Fruit fly (Drosophila melanogaster) whole organism, adult: ENCODE measurements around the gene shd.
A peak's percentile ranks its signal among the peaks of the same experiment; 100 is the strongest.

Source experiments
- CG11617 ChIP-seq: fragments of 200-800 bp; sonication (Bioruptor generic); optimal IDR thresholded peaks from 2 replicates; lab custom pipeline; 2017; ENCODE audit warnings: mild to moderate bottlenecking, missing biosample characterization, missing genetic modification reagents, missing genetic modification characterization
- CG12768 ChIP-seq: fragments of 200-800 bp; sonication (Bioruptor generic); optimal IDR thresholded peaks from 2 replicates; lab custom pipeline; 2017; ENCODE audit warnings: missing biosample characterization, missing genetic modification characterization, mild to moderate bottlenecking, moderate library complexity, missing genetic modification reagents
- CG14711 ChIP-seq: fragments of 200-800 bp; sonication (Bioruptor generic); optimal IDR thresholded peaks from 2 replicates; lab custom pipeline; 2018; ENCODE audit warnings: missing biosample characterization, mild to moderate bottlenecking, missing genetic modification characterization, moderate library complexity
- CG1620 ChIP-seq: fragments of 200-800 bp; sonication (Bioruptor generic); optimal IDR thresholded peaks from 2 replicates; lab custom pipeline; 2016; ENCODE audit warnings: missing biosample characterization, missing genetic modification characterization
- CG5204 ChIP-seq: fragments of 200-800 bp; sonication (Bioruptor generic); optimal IDR thresholded peaks from 2 replicates; lab custom pipeline; 2016; ENCODE audit warnings: missing biosample characterization, missing genetic modification characterization
- CG7045 ChIP-seq: fragments of 200-800 bp; sonication (Bioruptor generic); optimal IDR thresholded peaks from 2 replicates; lab custom pipeline; 2017; ENCODE audit warnings: missing biosample characterization, mild to moderate bottlenecking, missing genetic modification characterization
- CG7101 ChIP-seq: fragments of 200-800 bp; sonication (Bioruptor generic); optimal IDR thresholded peaks from 2 replicates; lab custom pipeline; 2018; ENCODE audit warnings: missing biosample characterization, mild to moderate bottlenecking, missing genetic modification characterization, moderate library complexity
- Clk ChIP-seq: fragments of 200-800 bp; sonication (Bioruptor generic); optimal IDR thresholded peaks from 2 replicates; lab custom pipeline; 2017; ENCODE audit warnings: missing biosample characterization, missing genetic modification characterization
- Crg-1 ChIP-seq: fragments of 200-800 bp; sonication (Bioruptor generic); optimal IDR thresholded peaks from 2 replicates; lab custom pipeline; 2016; ENCODE audit warnings: missing biosample characterization, missing genetic modification characterization
- Hr96 ChIP-seq: fragments of 200-800 bp; sonication (Bioruptor generic); optimal IDR thresholded peaks from 2 replicates; lab custom pipeline; 2016; ENCODE audit warnings: missing biosample characterization, missing genetic modification characterization
- Mnt ChIP-seq: fragments of 200-800 bp; sonication (Bioruptor generic); optimal IDR thresholded peaks from 2 replicates; lab custom pipeline; 2016; ENCODE audit warnings: missing biosample characterization, mild to moderate bottlenecking, missing genetic modification characterization
- bab1 ChIP-seq: fragments of 200-800 bp; sonication (Bioruptor generic); optimal IDR thresholded peaks from 3 replicates; lab custom pipeline; 2019; ENCODE audit warnings: missing biosample characterization, mild to moderate bottlenecking, missing genetic modification characterization, moderate library complexity
- cic ChIP-seq: fragments of 200-800 bp; sonication (Bioruptor generic); optimal IDR thresholded peaks from 2 replicates; lab custom pipeline; 2017; ENCODE audit warnings: missing biosample characterization, mild to moderate bottlenecking, missing genetic modification characterization, moderate library complexity
- cnc ChIP-seq, 2 experiments: fragments of >200 bp; optimal IDR thresholded peaks; 2 replicates each; lab custom pipeline; 2017
- kay ChIP-seq: fragments of 200-800 bp; sonication (Bioruptor generic); peaks from one replicate; lab custom pipeline; 2016; ENCODE audit warnings: missing biosample characterization, missing genetic modification characterization, borderline replicate concordance
- ovo ChIP-seq: fragments of 200-800 bp; sonication (Bioruptor generic); optimal IDR thresholded peaks from 2 replicates; lab custom pipeline; 2016; ENCODE audit warnings: missing biosample characterization, missing genetic modification characterization
- pad ChIP-seq: fragments of 200-800 bp; sonication (Bioruptor generic); optimal IDR thresholded peaks from 3 replicates; lab custom pipeline; 2017; ENCODE audit warnings: missing biosample characterization, missing genetic modification characterization, mild to moderate bottlenecking, moderate library complexity, missing genetic modification reagents
- tj ChIP-seq: fragments of 200-800 bp; sonication (Bioruptor generic); optimal IDR thresholded peaks from 3 replicates; lab custom pipeline; 2017; ENCODE audit warnings: missing biosample characterization, mild to moderate bottlenecking, missing genetic modification characterization, moderate library complexity
- toe ChIP-seq: fragments of 200-800 bp; sonication (Bioruptor generic); optimal IDR thresholded peaks from 2 replicates; lab custom pipeline; 2016; ENCODE audit warnings: missing biosample characterization, missing genetic modification characterization

shd gene

DNA sequence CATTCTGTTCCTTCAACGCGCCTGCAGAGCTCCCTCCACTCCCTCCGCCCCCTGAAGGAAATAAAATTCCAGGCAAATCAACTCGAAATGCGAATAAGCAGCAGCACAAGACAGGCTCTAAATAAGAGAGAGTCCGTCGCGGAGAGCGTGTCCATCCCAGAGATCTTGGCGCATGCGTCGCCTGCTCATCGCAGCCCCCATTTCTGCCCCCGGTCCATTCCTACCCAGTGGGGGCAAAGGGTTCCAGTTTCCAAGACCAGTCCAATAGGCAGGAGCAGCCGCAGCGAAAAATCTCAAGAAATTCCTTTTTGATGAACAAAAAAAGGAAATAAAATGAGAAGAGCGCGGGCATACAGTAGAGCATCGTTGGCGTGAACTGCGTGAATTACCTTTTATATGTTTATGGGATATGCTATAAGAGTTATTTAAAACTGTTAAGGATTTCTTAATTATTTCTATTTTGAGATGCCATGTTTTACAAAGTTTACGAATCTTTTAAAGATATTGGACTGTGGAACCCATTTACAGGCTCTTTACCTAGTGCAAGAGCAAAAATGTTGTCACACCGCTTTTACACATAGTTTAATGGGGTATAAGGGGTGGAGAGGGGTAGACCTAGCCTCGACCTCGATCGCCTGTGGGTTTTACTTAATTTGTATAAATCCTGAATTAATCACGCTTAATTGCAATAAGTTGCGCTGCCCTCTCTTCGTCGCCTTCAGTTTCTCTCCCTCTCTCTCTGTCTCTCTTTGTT, 19.9 kb downstream of the shd start:
- TF ChIP-seq CG5204 (GFP tag; lab: Kevin White, UChicago) (no peak), cnc (optimal IDR thresholded peaks at IDR 0.05; lab: Kevin White, UChicago) (no peak), bab1 (no peak), Clk (GFP tag; lab: Kevin White, UChicago) (no peak), kay (GFP tag; lab: Kevin White, UChicago) (no peak), toe (GFP tag; lab: Kevin White, UChicago) (no peak)

DNA sequence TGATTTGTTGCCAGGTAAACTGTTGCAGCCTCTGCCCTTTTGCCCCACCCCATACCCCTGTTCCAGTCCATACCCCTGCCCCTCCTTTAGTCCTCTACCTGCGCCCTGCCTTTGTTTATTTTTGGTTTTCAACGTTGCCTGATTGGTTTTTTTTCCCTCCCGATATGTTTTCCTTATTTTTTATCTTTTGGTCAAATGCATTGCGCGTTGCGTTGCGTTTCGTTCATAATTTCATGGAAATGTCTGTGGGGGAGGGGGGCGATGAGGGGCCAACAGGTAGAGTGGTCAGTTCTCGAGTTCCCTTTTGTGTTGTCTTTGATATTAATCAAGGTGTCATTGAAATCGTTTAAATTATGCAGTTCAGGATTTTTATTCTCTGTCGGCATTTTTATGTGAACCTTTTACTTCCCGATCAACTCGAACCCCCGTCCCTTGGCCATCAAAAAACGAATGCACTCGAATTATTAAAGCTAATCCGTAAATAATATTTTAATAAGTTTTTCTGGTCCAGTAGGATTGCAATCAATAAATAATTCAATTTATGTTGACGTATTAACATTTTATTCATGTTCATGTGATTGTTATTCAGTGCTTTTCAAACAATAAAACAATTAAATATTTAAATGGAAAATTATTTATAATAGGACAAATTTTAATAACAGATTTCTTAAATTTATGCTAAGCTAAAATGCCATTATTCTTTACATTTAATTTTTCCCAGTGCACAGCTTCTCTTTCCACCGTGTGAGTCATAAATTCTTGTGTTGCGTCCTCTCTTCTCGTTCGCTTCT, 20.7 kb downstream of the shd start:
- TF ChIP-seq tj (peak; percentile 82), cic (GFP tag; lab: Kevin White, UChicago) (no peak)

DNA sequence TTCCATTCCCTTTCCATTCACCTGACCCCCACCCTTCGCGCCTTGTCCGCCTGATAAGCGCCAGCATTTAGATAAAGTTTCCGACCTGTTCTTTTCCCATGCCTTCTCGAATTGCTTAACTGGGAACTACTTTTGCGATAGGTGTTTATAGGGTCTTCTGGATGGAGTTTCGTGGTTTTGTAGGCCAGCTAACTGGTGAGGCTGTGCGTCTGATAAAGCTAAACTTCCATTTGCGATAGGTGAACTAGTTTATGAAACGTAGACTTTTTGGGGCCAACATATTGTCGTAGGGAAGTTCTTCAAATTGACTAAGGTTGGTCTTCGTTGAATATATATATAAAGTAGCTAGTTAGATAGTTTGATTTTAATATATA, 21.3 kb downstream of the shd start:
- TF ChIP-seq kay (GFP tag; lab: Kevin White, UChicago) (peak; percentile 23), CG14711 (tag; lab: Kevin White, UChicago) (no peak)

DNA sequence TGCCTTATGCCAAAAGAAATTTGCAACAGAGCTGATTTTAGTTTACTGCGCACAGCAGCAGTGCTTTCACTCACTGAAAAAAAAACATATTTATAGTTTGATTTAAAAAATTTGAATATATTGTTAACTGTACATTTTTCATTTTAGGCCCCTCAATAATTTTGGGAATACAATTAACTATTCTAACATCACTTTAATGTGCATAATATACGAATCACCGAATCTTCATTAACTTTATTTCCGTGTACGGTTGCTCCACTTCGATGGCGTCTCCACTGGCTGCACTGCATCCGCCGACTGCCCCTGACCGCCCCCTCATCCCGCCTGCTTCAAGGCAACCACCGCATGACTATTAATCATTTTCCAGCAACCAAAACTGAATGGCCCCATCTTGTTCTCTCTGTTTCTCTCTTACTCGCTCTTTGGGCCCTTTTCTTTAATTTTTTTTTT, 22.5 kb downstream of the shd start:
- no peak for TF ChIP-seq CG7045 (GFP tag; lab: Kevin White, UChicago)
- TF ChIP-seq tj, result peak; percentile 17

DNA sequence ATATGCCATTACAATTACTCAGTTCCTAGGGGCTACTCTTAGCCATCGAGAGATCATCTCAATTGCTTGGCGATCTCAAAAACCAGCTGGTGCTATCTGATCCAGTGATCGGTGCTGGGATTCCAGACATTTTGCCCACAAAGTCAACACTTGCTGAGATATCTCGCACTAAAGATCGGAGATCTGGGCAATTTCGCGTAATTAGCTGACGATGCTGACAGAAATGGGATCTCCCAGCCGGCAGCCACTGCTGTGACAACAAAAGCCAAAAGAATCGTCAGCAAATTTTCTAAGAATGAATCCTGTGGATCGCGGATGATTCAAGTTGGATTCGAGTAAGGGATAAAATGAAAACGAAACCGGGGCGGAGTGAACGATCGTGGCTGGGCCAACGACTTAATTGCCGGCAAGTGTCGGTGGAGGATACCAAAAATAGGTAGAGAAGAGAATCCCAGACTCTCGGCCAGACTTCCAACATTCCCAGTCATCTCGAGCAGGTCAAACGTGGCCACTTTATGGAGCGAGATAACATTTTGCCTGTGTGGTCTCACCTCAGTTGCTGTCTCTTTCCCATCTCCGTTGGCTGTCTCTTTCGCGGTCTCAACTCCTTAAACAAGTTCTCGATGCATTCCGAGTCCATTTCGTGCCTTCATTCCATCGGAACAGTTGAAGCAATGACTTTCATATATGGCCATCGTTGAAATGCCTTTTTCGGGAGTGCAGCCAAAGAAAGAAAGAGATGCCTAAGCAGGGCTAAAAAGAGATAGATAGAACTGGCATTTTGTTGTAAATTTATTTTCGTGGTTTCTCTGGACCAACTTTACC, 23.7 kb downstream of the shd start:
- TF ChIP-seq Crg-1 (GFP tag; lab: Kevin White, UChicago) (no peak), CG11617 (no peak), kay (GFP tag; lab: Kevin White, UChicago) (no peak), tj (peak; percentile 86), CG1620 (GFP tag; lab: Kevin White, UChicago) (no peak), bab1 (no peak)

DNA sequence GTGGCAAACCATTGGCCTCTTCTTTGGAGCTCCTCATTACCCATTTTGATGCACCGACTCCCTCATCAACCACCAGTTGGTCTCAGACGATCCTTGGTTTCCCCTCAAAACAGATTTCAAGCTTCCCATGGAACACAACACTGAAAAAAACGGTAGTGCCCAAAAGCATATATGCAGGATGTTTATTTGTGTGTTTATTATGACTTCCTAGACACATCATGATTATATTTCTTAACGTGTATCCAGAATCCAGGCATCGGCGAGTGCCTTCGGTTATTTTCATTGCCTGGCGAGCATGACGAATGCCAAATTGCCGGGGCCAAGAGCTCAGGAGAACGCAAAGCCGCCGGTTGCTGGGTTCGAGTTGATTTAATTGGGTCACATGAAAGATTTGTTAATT, 25.5 kb downstream of the shd start:
- TF ChIP-seq Hr96 (no peak), toe (GFP tag; lab: Kevin White, UChicago) (no peak), CG5204 (GFP tag; lab: Kevin White, UChicago) (no peak), cic (GFP tag; lab: Kevin White, UChicago) (no peak), pad (no peak), CG7045 (GFP tag; lab: Kevin White, UChicago) (no peak), kay (GFP tag; lab: Kevin White, UChicago) (no peak)

DNA sequence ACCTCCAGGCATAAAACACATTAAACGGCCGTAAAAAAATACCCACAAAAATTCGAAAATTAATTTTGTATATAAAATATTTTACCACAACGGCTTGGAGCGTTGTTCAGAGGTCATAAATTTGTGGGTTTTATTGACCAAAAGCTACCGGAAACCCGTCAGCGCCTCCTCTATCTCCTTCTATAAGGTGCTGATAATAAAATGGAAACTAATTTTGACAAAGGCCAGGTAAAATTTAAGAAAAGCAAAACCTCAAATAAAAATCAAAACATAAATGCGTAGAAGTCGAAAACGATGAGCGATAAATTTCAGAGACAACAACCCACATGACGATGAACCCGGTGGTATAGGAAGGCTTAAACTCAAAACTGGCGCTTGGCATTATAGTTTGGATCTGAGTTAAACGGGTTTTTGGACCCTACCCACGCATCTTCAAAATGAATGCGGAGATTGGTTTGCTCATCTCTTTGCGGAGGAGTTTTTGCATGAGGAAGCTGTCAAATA, 26.6 kb downstream of the shd start:
- no peak for TF ChIP-seq Mnt
- TF ChIP-seq toe (GFP tag; lab: Kevin White, UChicago), result no peak
- no peak for TF ChIP-seq Hr96
- TF ChIP-seq CG7101 (tag; lab: Kevin White, UChicago), result no peak

DNA sequence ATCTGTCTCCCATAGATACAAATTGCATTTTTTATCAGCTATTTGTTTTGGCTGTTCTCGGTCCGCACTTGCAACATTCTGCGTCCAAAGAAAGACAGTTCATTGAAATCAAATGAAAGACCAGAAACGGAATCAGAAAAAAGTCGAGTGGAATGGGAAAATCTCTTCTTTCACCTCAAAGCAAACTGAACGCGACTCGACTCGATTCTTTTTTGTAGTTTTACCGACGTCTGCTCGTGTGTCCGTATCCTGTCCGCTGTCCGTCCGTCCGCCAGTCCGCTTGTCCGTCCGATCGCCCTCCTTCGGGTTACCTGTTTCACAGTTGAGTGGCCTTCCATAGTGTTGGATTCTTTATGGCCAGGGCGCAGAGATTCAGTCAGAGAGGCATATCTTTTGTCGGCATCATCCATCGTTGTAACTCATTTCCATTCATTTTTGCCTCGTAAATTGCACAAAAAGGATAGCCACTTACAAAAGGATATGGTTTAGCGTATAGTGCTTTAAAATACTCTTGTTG, 27.8 kb downstream of the shd start:
- TF ChIP-seq tj (no peak), kay (GFP tag; lab: Kevin White, UChicago) (no peak), CG7101 (tag; lab: Kevin White, UChicago) (no peak), Crg-1 (GFP tag; lab: Kevin White, UChicago) (no peak), toe (GFP tag; lab: Kevin White, UChicago) (no peak), pad (no peak), CG5204 (GFP tag; lab: Kevin White, UChicago) (no peak), CG7045 (GFP tag; lab: Kevin White, UChicago) (no peak), cic (GFP tag; lab: Kevin White, UChicago) (no peak), CG14711 (tag; lab: Kevin White, UChicago) (no peak), CG12768 (GFP tag; lab: Kevin White, UChicago) (no peak), ovo (no peak), Clk (GFP tag; lab: Kevin White, UChicago) (no peak), CG11617 (no peak), Mnt (no peak), CG1620 (GFP tag; lab: Kevin White, UChicago) (no peak), Hr96 (no peak), cnc (optimal IDR thresholded peaks at IDR 0.05; lab: Kevin White, UChicago) (no peak)
